Worm (Caenorhabditis elegans): ENCODE results near the gene grp-1.

Gene grp-1

ce11 chrIII:8106476-8106875 is 21.0 kb downstream of the grp-1 start (continued):
- TF ChIP-seq zag-1 (tag; optimal IDR thresholded peaks at IDR 0.05) (no peak), elt-3 (tag; optimal IDR thresholded peaks at IDR 0.05) (no peak), ceh-63 (GFP tag; optimal IDR thresholded peaks at IDR 0.05) (no peak), ceh-8 (GFP tag; optimal IDR thresholded peaks at IDR 0.05) (no peak), fos-1 (tag; optimal IDR thresholded peaks at IDR 0.05) (no peak), aly-2 (tag; optimal IDR thresholded peaks at IDR 0.05) (no peak), ceh-82 (tag; optimal IDR thresholded peaks at IDR 0.05) (peak; percentile 19 to 54 (median 41)), hlh-17 (GFP tag; optimal IDR thresholded peaks at IDR 0.05; ENCODE audit: borderline replicate concordance) (no peak), lin-15B (tag; optimal IDR thresholded peaks at IDR 0.05) (no peak), vab-15 (tag; optimal IDR thresholded peaks at IDR 0.05) (peak; percentile 11), nhr-12 (tag; optimal IDR thresholded peaks at IDR 0.05) (no peak), blmp-1 (tag; optimal IDR thresholded peaks at IDR 0.05) (no peak), mep-1 (tag; optimal IDR thresholded peaks at IDR 0.05) (peak; percentile 49), sox-4 (tag; optimal IDR thresholded peaks at IDR 0.05) (no peak), nhr-85 (tag) (no peak), snu-23 (GFP tag; optimal IDR thresholded peaks at IDR 0.05) (peak; percentile 67), swsn-7 (tag; optimal IDR thresholded peaks at IDR 0.05) (peak; percentile 64), unc-86 (tag; optimal IDR thresholded peaks at IDR 0.05) (peak; percentile 18), efl-1 (optimal IDR thresholded peaks at IDR 0.05) (peak; percentile 36 to 51), efl-1 (GFP tag; optimal IDR thresholded peaks at IDR 0.05 in 1 of 2) (peak; percentile 37 to 95), zip-4 (GFP tag; optimal IDR thresholded peaks at IDR 0.05) (no peak), unc-98 (GFP tag; IDR thresholded peaks at IDR 0.05) (no peak), unc-30 (tag; optimal IDR thresholded peaks at IDR 0.05) (no peak), skn-1 (tag; optimal IDR thresholded peaks at IDR 0.05) (peak; percentile 10), fkh-10 (GFP tag; optimal IDR thresholded peaks at IDR 0.05) (peak; percentile 23), lin-14 (GFP tag; optimal IDR thresholded peaks at IDR 0.05) (peak; percentile 52), egl-13 (tag; optimal IDR thresholded peaks at IDR 0.05) (no peak), nhr-11 (tag; optimal IDR thresholded peaks at IDR 0.05) (no peak), C04F5.9 (tag; optimal IDR thresholded peaks at IDR 0.05) (no peak), unc-130 (tag; optimal IDR thresholded peaks at IDR 0.05) (no peak), mab-9 (GFP tag; IDR thresholded peaks at IDR 0.05) (no peak), nhr-28 (tag; optimal IDR thresholded peaks at IDR 0.05) (no peak), ces-1 (GFP tag; optimal IDR thresholded peaks at IDR 0.05) (no peak), F16B12.6 (tag; optimal IDR thresholded peaks at IDR 0.05) (no peak), efl-3 (GFP tag; optimal IDR thresholded peaks at IDR 0.05) (no peak), nhr-237 (tag; optimal IDR thresholded peaks at IDR 0.05) (no peak), ztf-11 (tag; optimal IDR thresholded peaks at IDR 0.05) (no peak), nhr-47 (tag; optimal IDR thresholded peaks at IDR 0.05) (peak; percentile 71), pax-3 (tag; optimal IDR thresholded peaks at IDR 0.05) (no peak), nhr-84 (tag; optimal IDR thresholded peaks at IDR 0.05) (no peak), unc-62 (GFP tag; optimal IDR thresholded peaks at IDR 0.05) (no peak), fkh-8 (tag; optimal IDR thresholded peaks at IDR 0.05) (peak; percentile 57), nhr-20 (tag; optimal IDR thresholded peaks at IDR 0.05) (peak; percentile 51), sup-37 (GFP tag; optimal IDR thresholded peaks at IDR 0.05) (no peak), aha-1 (tag; optimal IDR thresholded peaks at IDR 0.05) (no peak), hpl-2 (GFP tag; optimal IDR thresholded peaks at IDR 0.05) (no peak), alr-1 (tag; optimal IDR thresholded peaks at IDR 0.05; ENCODE audit: borderline replicate concordance) (no peak), hlh-4 (tag; optimal IDR thresholded peaks at IDR 0.05) (no peak), pag-3 (tag; optimal IDR thresholded peaks at IDR 0.05; ENCODE audit: borderline replicate concordance, insufficient read depth) (no peak), rnt-1 (tag; optimal IDR thresholded peaks at IDR 0.05) (peak; percentile 61), tbx-2 (tag; optimal IDR thresholded peaks at IDR 0.05) (peak; percentile 23), grh-1 (GFP tag; IDR thresholded peaks at IDR 0.05) (no peak), pqm-1 (tag; optimal IDR thresholded peaks at IDR 0.05) (no peak), lin-35 (GFP tag; optimal IDR thresholded peaks at IDR 0.05) (peak; percentile 60 to 64)

Measured in whole organism, L1 larva.